Worm (Caenorhabditis elegans): Measurements from ENCODE around the gene F43D2.3.

F43D2.3 gene

ce11 chrV:14660608-14661355 is 29.1 kb downstream of the F43D2.3 start, which contains the start of gene srh-17:
Gene srh-17 (plus strand): TSS chrV:14661305.
- TF ChIP-seq Y22D7AL.16 (tag; optimal IDR thresholded peaks at IDR 0.05) (no peak), ceh-6 (GFP tag; optimal IDR thresholded peaks at IDR 0.05) (no peak), unc-55 (GFP tag; optimal IDR thresholded peaks at IDR 0.05) (no peak), nhr-232 (tag; optimal IDR thresholded peaks at IDR 0.05) (no peak), K09A11.1 (tag; optimal IDR thresholded peaks at IDR 0.05; ENCODE audit: insufficient read depth) (no peak), ceh-22 (tag; optimal IDR thresholded peaks at IDR 0.05) (no peak), T23F11.4 (GFP tag; optimal IDR thresholded peaks at IDR 0.05) (no peak), ceh-34 (tag; optimal IDR thresholded peaks at IDR 0.05) (no peak)

- TF ChIP-seq dmd-4 (tag; optimal IDR thresholded peaks at IDR 0.05; ENCODE audit: borderline replicate concordance): no peak
- TF ChIP-seq K09A11.1 (tag; optimal IDR thresholded peaks at IDR 0.05; ENCODE audit: insufficient read depth): no peak
- no peak for TF ChIP-seq pha-4 (tag; optimal IDR thresholded peaks at IDR 0.05)
- TF ChIP-seq nhr-11 (tag; optimal IDR thresholded peaks at IDR 0.05): no peak
These were observed 31.3 kb downstream of the F43D2.3 start, which contains the start of gene C47E8.9 for ce11 chrV:14663006-14663405. Gene C47E8.9 (plus strand): TSS chrV:14663306.

- no peak for TF ChIP-seq lim-6 (tag; optimal IDR thresholded peaks at IDR 0.05)
- no peak for TF ChIP-seq ahr-1 (tag; optimal IDR thresholded peaks at IDR 0.05)
- no peak for TF ChIP-seq odd-2 (tag; optimal IDR thresholded peaks at IDR 0.05)
- no peak for TF ChIP-seq sox-4 (tag; optimal IDR thresholded peaks at IDR 0.05)
- TF ChIP-seq ceh-24 (tag; optimal IDR thresholded peaks at IDR 0.05): no peak
- TF ChIP-seq ceh-31 (tag; optimal IDR thresholded peaks at IDR 0.05): no peak
- no peak for TF ChIP-seq unc-55 (GFP tag; optimal IDR thresholded peaks at IDR 0.05)
- TF ChIP-seq lin-11 (tag; optimal IDR thresholded peaks at IDR 0.05): no peak
- TF ChIP-seq zip-5 (tag; optimal IDR thresholded peaks at IDR 0.05): no peak
These were observed 34.0 kb downstream of the F43D2.3 start, which contains the start of gene C47E8.1 for ce11 chrV:14665728-14666127. Gene C47E8.1 (plus strand): TSS chrV:14666028.

ce11 chrV:14678298-14678697 is 46.6 kb downstream of the F43D2.3 start:
- TF ChIP-seq ama-1 (optimal IDR thresholded peaks at IDR 0.05) (no peak), hlh-6 (tag; optimal IDR thresholded peaks at IDR 0.05) (no peak), nhr-11 (tag; optimal IDR thresholded peaks at IDR 0.05) (no peak), nfya-1 (tag; optimal IDR thresholded peaks at IDR 0.05) (peak; percentile 81)

- TF ChIP-seq ceh-22 (tag; optimal IDR thresholded peaks at IDR 0.05) (no peak), ceh-48 (tag; optimal IDR thresholded peaks at IDR 0.05) (no peak), hlh-8 (tag; optimal IDR thresholded peaks at IDR 0.05) (no peak), nhr-11 (tag; optimal IDR thresholded peaks at IDR 0.05) (no peak), dmd-4 (tag; optimal IDR thresholded peaks at IDR 0.05; ENCODE audit: borderline replicate concordance) (no peak), mec-3 (tag; optimal IDR thresholded peaks at IDR 0.05; ENCODE audit: borderline replicate concordance) (no peak), K02D7.2 (tag; optimal IDR thresholded peaks at IDR 0.05) (no peak), hlh-6 (tag; optimal IDR thresholded peaks at IDR 0.05) (no peak), hlh-30 (tag; optimal IDR thresholded peaks at IDR 0.05; ENCODE audit: insufficient read depth) (no peak), hlh-15 (tag; optimal IDR thresholded peaks at IDR 0.05) (no peak), fax-1 (tag; optimal IDR thresholded peaks at IDR 0.05) (no peak), ceh-30 (tag; optimal IDR thresholded peaks at IDR 0.05) (no peak), C08G9.2 (tag; optimal IDR thresholded peaks at IDR 0.05) (no peak), T23F11.4 (GFP tag; optimal IDR thresholded peaks at IDR 0.05) (no peak), elt-2 (tag; optimal IDR thresholded peaks at IDR 0.05) (no peak), sox-4 (tag; optimal IDR thresholded peaks at IDR 0.05) (no peak), elt-4 (tag; optimal IDR thresholded peaks at IDR 0.05) (no peak)
These were observed 48.3 kb downstream of the F43D2.3 start, which contains the start of gene C47E8.3 for ce11 chrV:14680014-14680413. Gene C47E8.3 (plus strand): TSS chrV:14680314.

Measured in whole organism, late embryonic.